Fruit fly (Drosophila melanogaster) whole organism, wandering third instar larva: Measurements from ENCODE around the gene CoRest.

Experiments used
- Hnf4 ChIP-seq: fragments of 200-800 bp; sonication (Bioruptor generic); optimal IDR thresholded peaks from 2 replicates; lab custom pipeline; 2016; ENCODE audit warnings: missing biosample characterization, mild to moderate bottlenecking, missing genetic modification characterization
- brk ChIP-seq: fragments of 200-800 bp; sonication (Bioruptor generic); optimal IDR thresholded peaks from 2 replicates; lab custom pipeline; 2016; ENCODE audit warnings: missing biosample characterization, mild to moderate bottlenecking, missing genetic modification characterization
- jim ChIP-seq: fragments of 175-275, 200-325 bp; sonication (Bioruptor generic); optimal IDR thresholded peaks from 2 replicates; lab custom pipeline; 2016; ENCODE audit warnings: missing biosample characterization, mild to moderate bottlenecking, missing genetic modification characterization
- lola ChIP-seq: fragments of >200 bp; optimal IDR thresholded peaks from 2 replicates; lab custom pipeline; 2017; ENCODE audit warnings: missing biosample characterization, missing genetic modification characterization
- psq ChIP-seq: fragments of 200-800 bp; sonication (Bioruptor generic); optimal IDR thresholded peaks from 3 replicates; lab custom pipeline; 2017; ENCODE audit warnings: missing biosample characterization, mild to moderate bottlenecking, missing genetic modification characterization, moderate library complexity
- sv ChIP-seq: fragments of 200-800 bp; sonication (Bioruptor generic); optimal IDR thresholded peaks from 3 replicates; lab custom pipeline; 2016; ENCODE audit warnings: missing biosample characterization, missing genetic modification characterization
- usp ChIP-seq: fragments of >200 bp; optimal IDR thresholded peaks from 2 replicates; lab custom pipeline; 2017; ENCODE audit warnings: missing biosample characterization, missing genetic modification characterization

DNA sequence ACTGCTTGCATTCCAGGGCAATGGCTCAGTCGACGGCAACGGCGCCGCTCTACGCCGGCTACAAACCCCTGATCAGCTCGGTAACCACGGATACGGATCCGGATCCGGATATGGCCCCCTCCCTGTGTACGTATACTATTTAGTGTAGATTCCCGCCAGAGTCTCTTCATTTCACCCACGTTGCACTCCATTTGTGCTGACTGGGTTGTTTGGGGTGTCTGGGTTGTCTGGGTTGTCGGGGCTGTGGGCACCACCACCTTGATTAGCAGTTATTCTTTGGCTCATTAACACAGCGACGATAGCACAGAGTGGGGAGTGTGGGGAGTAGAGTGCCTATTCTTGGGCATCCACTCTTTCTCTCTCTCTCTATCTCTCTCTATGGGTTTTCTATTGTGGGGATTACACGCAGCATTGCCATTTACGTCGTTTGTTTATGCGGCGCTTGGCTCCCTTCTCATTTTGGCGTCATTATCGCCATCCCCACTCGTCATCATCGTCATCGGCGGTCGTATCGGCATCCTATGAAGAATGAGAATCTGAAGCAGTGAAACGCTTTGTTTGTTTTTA, 22.9 kb upstream of the CoRest start:
- TF ChIP-seq Hnf4 (no peak), lola (GFP tag; lab: Kevin White, UChicago) (no peak), jim (GFP tag; lab: Kevin White, UChicago) (no peak), brk (no peak), sv (GFP tag; lab: Kevin White, UChicago) (no peak), usp (no peak), psq (GFP tag; lab: Kevin White, UChicago) (no peak)
